Fruit fly (Drosophila melanogaster): ENCODE measurements around the gene Aef1.

DNA sequence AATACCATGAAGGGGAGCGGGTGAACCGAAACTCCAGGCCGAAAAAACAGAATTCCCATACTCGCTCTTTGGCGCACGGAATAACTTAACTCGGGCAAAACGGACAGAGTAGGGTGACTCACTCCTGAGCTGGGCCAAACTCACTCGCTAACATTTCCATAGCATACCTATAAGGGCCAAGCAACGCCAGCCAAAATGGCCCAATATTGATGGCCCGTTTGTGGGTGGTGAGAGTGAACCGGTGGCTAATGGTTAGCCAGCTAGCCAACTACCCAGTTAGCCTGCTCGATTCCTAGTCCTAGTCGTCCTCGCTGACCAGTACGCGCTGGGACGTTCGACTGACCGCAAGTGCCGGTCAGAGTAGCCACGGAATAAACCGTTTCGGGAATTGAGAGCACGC is 5.7 kb upstream of the Aef1 start, which contains the start of gene CG33288:
- TF ChIP-seq D1 (tag; optimal IDR thresholded peaks at IDR 0.05) (no peak), CG15710 (tag; optimal IDR thresholded peaks at IDR 0.05) (no peak), CG13204 (GFP tag; optimal IDR thresholded peaks at IDR 0.05) (no peak), CG9948 (tag; optimal IDR thresholded peaks at IDR 0.05) (no peak)
